Worm (Caenorhabditis elegans): ENCODE data around the gene uvs-1.

Gene uvs-1

ce11 chrV:7785117-7785516 lies 18.9 kb downstream of the uvs-1 start, which contains the start of gene C26F1.1:
C26F1.1 (plus strand) TSS chrV:7785417.
- TF ChIP-seq hlh-8 (tag; optimal IDR thresholded peaks at IDR 0.05) (no peak), pqm-1 (tag; optimal IDR thresholded peaks at IDR 0.05) (no peak), ttx-3 (tag; optimal IDR thresholded peaks at IDR 0.05) (no peak), ceh-30 (tag; optimal IDR thresholded peaks at IDR 0.05) (no peak), unc-86 (tag; optimal IDR thresholded peaks at IDR 0.05) (no peak), pros-1 (tag; optimal IDR thresholded peaks at IDR 0.05) (no peak), pha-4 (tag; optimal IDR thresholded peaks at IDR 0.05) (no peak), ceh-48 (tag; optimal IDR thresholded peaks at IDR 0.05) (no peak), C38D4.7 (GFP tag; optimal IDR thresholded peaks at IDR 0.05) (no peak), ama-1 (optimal IDR thresholded peaks at IDR 0.05) (no peak), hlh-15 (tag; optimal IDR thresholded peaks at IDR 0.05) (no peak), rnt-1 (tag; optimal IDR thresholded peaks at IDR 0.05) (no peak), ceh-22 (tag; optimal IDR thresholded peaks at IDR 0.05) (no peak), ceh-34 (tag; optimal IDR thresholded peaks at IDR 0.05) (no peak), elt-2 (tag; optimal IDR thresholded peaks at IDR 0.05) (no peak), ceh-6 (GFP tag; optimal IDR thresholded peaks at IDR 0.05) (no peak), odd-2 (tag; optimal IDR thresholded peaks at IDR 0.05) (no peak)

ce11 chrV:7781511-7781910 lies 22.5 kb downstream of the uvs-1 start, which contains the start of gene cyp-32A1:
cyp-32A1 (plus strand) TSS chrV:7781811.
- TF ChIP-seq hlh-15 (tag; optimal IDR thresholded peaks at IDR 0.05): no peak
- TF ChIP-seq ama-1 (optimal IDR thresholded peaks at IDR 0.05): no peak
- TF ChIP-seq fkh-6 (tag; optimal IDR thresholded peaks at IDR 0.05): no peak
- no peak for TF ChIP-seq che-1 (tag; optimal IDR thresholded peaks at IDR 0.05)
- TF ChIP-seq Y22D7AL.16 (tag; optimal IDR thresholded peaks at IDR 0.05): no peak
- no peak for TF ChIP-seq K09A11.1 (tag; optimal IDR thresholded peaks at IDR 0.05; ENCODE audit: insufficient read depth)
- no peak for TF ChIP-seq K02D7.2 (tag; optimal IDR thresholded peaks at IDR 0.05)
- no peak for TF ChIP-seq madf-2 (tag; optimal IDR thresholded peaks at IDR 0.05)
- TF ChIP-seq unc-3 (GFP tag; conservative IDR thresholded peaks at IDR 0.05): no peak
- TF ChIP-seq unc-3 (tag; optimal IDR thresholded peaks at IDR 0.05): no peak
- no peak for TF ChIP-seq ceh-2 (tag; optimal IDR thresholded peaks at IDR 0.05)
- no peak for TF ChIP-seq nhr-232 (tag; optimal IDR thresholded peaks at IDR 0.05)
- TF ChIP-seq rnt-1 (tag; optimal IDR thresholded peaks at IDR 0.05): no peak
- no peak for TF ChIP-seq ceh-14 (tag; optimal IDR thresholded peaks at IDR 0.05)
- TF ChIP-seq ahr-1 (tag; optimal IDR thresholded peaks at IDR 0.05): no peak
- no peak for TF ChIP-seq ztf-16 (tag; optimal IDR thresholded peaks at IDR 0.05)
- TF ChIP-seq ttx-3 (tag; optimal IDR thresholded peaks at IDR 0.05): no peak
- TF ChIP-seq ceh-30 (tag; optimal IDR thresholded peaks at IDR 0.05): no peak
- no peak for TF ChIP-seq sox-4 (tag; optimal IDR thresholded peaks at IDR 0.05)
- TF ChIP-seq elt-2 (tag; optimal IDR thresholded peaks at IDR 0.05): no peak

- TF ChIP-seq ceh-48 (tag; optimal IDR thresholded peaks at IDR 0.05): no peak
- no peak for TF ChIP-seq che-1 (tag; optimal IDR thresholded peaks at IDR 0.05)
- no peak for TF ChIP-seq tbx-7 (tag; optimal IDR thresholded peaks at IDR 0.05)
- no peak for TF ChIP-seq unc-86 (tag; optimal IDR thresholded peaks at IDR 0.05)
- no peak for TF ChIP-seq ttx-3 (tag; optimal IDR thresholded peaks at IDR 0.05)
- no peak for TF ChIP-seq ceh-18 (tag; optimal IDR thresholded peaks at IDR 0.05)
Measured at ce11 chrV:7778999-7779398, 25.0 kb downstream of the uvs-1 start.

- TF ChIP-seq T23F11.4 (GFP tag; optimal IDR thresholded peaks at IDR 0.05) (no peak), dmd-4 (tag; optimal IDR thresholded peaks at IDR 0.05; ENCODE audit: borderline replicate concordance) (no peak), hlh-8 (tag; optimal IDR thresholded peaks at IDR 0.05) (no peak), C38D4.7 (GFP tag; optimal IDR thresholded peaks at IDR 0.05) (no peak), ztf-16 (tag; optimal IDR thresholded peaks at IDR 0.05) (no peak), ceh-31 (tag; optimal IDR thresholded peaks at IDR 0.05) (no peak), pag-3 (tag; optimal IDR thresholded peaks at IDR 0.05; ENCODE audit: borderline replicate concordance) (no peak), odd-2 (tag; optimal IDR thresholded peaks at IDR 0.05) (no peak), fkh-10 (GFP tag; optimal IDR thresholded peaks at IDR 0.05) (no peak), lim-6 (tag; optimal IDR thresholded peaks at IDR 0.05) (no peak)
Measured at ce11 chrV:7777098-7777497, 26.9 kb downstream of the uvs-1 start, which contains the start of gene C26F1.3. C26F1.3 (plus strand) TSS chrV:7777300.
